Fruit fly (Drosophila melanogaster) whole organism, embryonic: ENCODE measurements around the gene CG17010.
A peak's percentile ranks its signal among the peaks of the same experiment; 100 is the strongest.

Experiments
- CG14014 ChIP-seq: fragments of 200-800 bp; sonication (Bioruptor generic); IDR thresholded peaks from 2 replicates; pipeline ENCODE4 v1.3.6; 2022; ENCODE audit warnings: missing biosample characterization, missing genetic modification characterization
- CG14441 ChIP-seq: fragments of 200-800 bp; sonication (Bioruptor generic); IDR thresholded peaks from 2 replicates; pipeline ENCODE4 v1.3.6; 2022; ENCODE audit warnings: missing biosample characterization, missing genetic modification characterization
- CG30431 ChIP-seq: fragments of 200-800 bp; sonication (Bioruptor generic); optimal IDR thresholded peaks from 2 replicates; lab custom pipeline; 2017; ENCODE audit warnings: missing biosample characterization, missing genetic modification characterization
- CG43689 ChIP-seq: fragments of 200-800 bp; sonication (Bioruptor generic); IDR thresholded peaks from 2 replicates; pipeline ENCODE4 v1.3.6; 2022; ENCODE audit warnings: missing biosample characterization, missing genetic modification characterization
- CG4404 ChIP-seq: fragments of 200-800 bp; sonication (Bioruptor generic); IDR thresholded peaks from 2 replicates; pipeline ENCODE4 v1.3.6; 2022; ENCODE audit warnings: missing biosample characterization, missing genetic modification characterization
- CG7357 ChIP-seq: fragments of 200-800 bp; sonication (Bioruptor generic); IDR thresholded peaks from 3 replicates; pipeline ENCODE4 v1.3.6; 2022; ENCODE audit warnings: missing biosample characterization, missing genetic modification characterization
- CG8924 ChIP-seq: fragments of 200-800 bp; optimal IDR thresholded peaks from 3 replicates; lab custom pipeline; 2019; ENCODE audit warnings: missing biosample characterization, mild to moderate bottlenecking, missing genetic modification characterization, moderate library complexity
- D ChIP-seq, 2 experiments: fragments of 200-800 bp in 1 of 2; fragments of >200 bp in 1 of 2; sonication (Bioruptor generic) in 1 of 2; optimal IDR thresholded peaks; 2 replicates in 1 of 2; 3 replicates in 1 of 2; lab custom pipeline; 2017; ENCODE audit warnings: mild to moderate bottlenecking in 1 of 2, missing biosample characterization in 1 of 2, missing genetic modification characterization in 1 of 2, missing genetic modification reagents in 1 of 2
- E2f2 ChIP-seq: fragments of 200-800 bp; sonication (Bioruptor generic); IDR thresholded peaks from 2 replicates; pipeline ENCODE4 v1.3.6; 2022; ENCODE audit warnings: missing biosample characterization, missing genetic modification characterization
- Ets97D ChIP-seq: fragments of 200-800 bp; sonication (Bioruptor generic); optimal IDR thresholded peaks from 3 replicates; lab custom pipeline; 2016; ENCODE audit warnings: missing biosample characterization, missing genetic modification characterization
- Fer3 ChIP-seq: fragments of 200-800 bp; sonication (Bioruptor generic); optimal IDR thresholded peaks from 2 replicates; lab custom pipeline; 2018; ENCODE audit warnings: missing biosample characterization, mild to moderate bottlenecking, missing genetic modification characterization, moderate library complexity
- NFAT ChIP-seq: fragments of 200-800 bp; sonication (Bioruptor generic); IDR thresholded peaks from 2 replicates; pipeline ENCODE4 v1.3.6; 2022; ENCODE audit warnings: missing biosample characterization, missing genetic modification characterization
- Poxn ChIP-seq: fragments of 200-800 bp; sonication (Bioruptor generic); IDR thresholded peaks from 2 replicates; pipeline ENCODE4 v1.3.6; 2022; ENCODE audit warnings: missing biosample characterization, missing genetic modification characterization
- Trl ChIP-seq, 3 experiments: fragments of >200 bp in 2 of 3; fragments of 200-800 bp in 1 of 3; sonication (Bioruptor generic) in 1 of 3; optimal IDR thresholded peaks; 2 replicates in 1 of 3; 3 replicates in 2 of 3; lab custom pipeline; 2016 to 2017; ENCODE audit warnings: missing biosample characterization in 1 of 3, missing genetic modification characterization in 1 of 3
- cad ChIP-seq: fragments of >200 bp; optimal IDR thresholded peaks from 2 replicates; lab custom pipeline; 2017; ENCODE audit warnings: missing biosample characterization, missing genetic modification characterization
- chinmo ChIP-seq: fragments of 200-800 bp; sonication (Bioruptor generic); IDR thresholded peaks from 4 replicates; pipeline ENCODE4 v1.3.6; 2022; ENCODE audit warnings: missing biosample characterization, missing genetic modification characterization; ENCODE audit not compliant: partially characterized antibody
- chn ChIP-seq: fragments of 200-800 bp; sonication (Bioruptor generic); optimal IDR thresholded peaks from 2 replicates; lab custom pipeline; 2016; ENCODE audit warnings: missing biosample characterization, missing genetic modification characterization
- hth ChIP-seq: fragments of >200 bp; optimal IDR thresholded peaks from 2 replicates; lab custom pipeline; 2017; ENCODE audit warnings: inconsistent platforms
- slp2 ChIP-seq: fragments of 200-800 bp; sonication (Bioruptor generic); optimal IDR thresholded peaks from 2 replicates; lab custom pipeline; 2016; ENCODE audit warnings: missing biosample characterization, missing genetic modification characterization
- so ChIP-seq: fragments of 200-800 bp; sonication (Bioruptor generic); IDR thresholded peaks from 3 replicates; pipeline ENCODE4 v1.3.6; 2022; ENCODE audit warnings: missing biosample characterization, missing genetic modification characterization
- usp ChIP-seq: fragments of >200 bp; optimal IDR thresholded peaks from 2 replicates; lab custom pipeline; 2017; ENCODE audit warnings: missing biosample characterization, missing genetic modification characterization

Gene CG17010

dm6 chr2L:12397974-12398373, 41.7 kb downstream of the CG17010 start, which contains the start of gene Pkd2:
TSS of gene Pkd2 (plus strand) at chr2L:12398274.
- no peak for TF ChIP-seq CG7357 (GFP tag; lab: Robert Waterston, UW)
- TF ChIP-seq CG43689 (GFP tag; lab: Robert Waterston, UW): no peak
- no peak for TF ChIP-seq hth (lab: Kevin White, UChicago)
- TF ChIP-seq Fer3: no peak
- no peak for TF ChIP-seq CG14014 (GFP tag; lab: Robert Waterston, UW)
- no peak for TF ChIP-seq CG14441 (GFP tag; lab: Robert Waterston, UW)
- no peak for TF ChIP-seq Ets97D (GFP tag; lab: Kevin White, UChicago)
- TF ChIP-seq E2f2 (GFP tag; lab: Robert Waterston, UW): no peak

- TF ChIP-seq chn (GFP tag; lab: Kevin White, UChicago) (no peak), cad (GFP tag; lab: Kevin White, UChicago) (no peak), NFAT (GFP tag; lab: Robert Waterston, UW) (no peak), Trl (optimal IDR thresholded peaks at IDR 0.05; lab: Kevin White, UChicago) (peak in 1 of 2 experiments; percentile 38), Trl (GFP tag; optimal IDR thresholded peaks at IDR 0.05; lab: Kevin White, UChicago) (no peak), Poxn (GFP tag; lab: Robert Waterston, UW) (no peak), slp2 (no peak), CG8924 (tag; lab: Kevin White, UChicago) (no peak), usp (no peak), chinmo (0 out of 4 replicates have a peak, but pooled peaks have one; percentile 57), D (optimal IDR thresholded peaks at IDR 0.05; lab: Kevin White, UChicago) (no peak), D (GFP tag; optimal IDR thresholded peaks at IDR 0.05; lab: Kevin White, UChicago) (no peak), so (no peak), CG4404 (GFP tag; lab: Robert Waterston, UW) (no peak), CG30431 (GFP tag; lab: Kevin White, UChicago) (no peak)
Observed at dm6 chr2L:12404555-12405077, 48.4 kb downstream of the CG17010 start.
